Fruit fly (Drosophila melanogaster) whole organism: ENCODE data around the gene CG13285.

Experiments used
- pan ChIP-seq: fragments of >200 bp; optimal IDR thresholded peaks from 2 replicates; lab custom pipeline; 2017
- psq ChIP-seq: fragments of >200 bp; optimal IDR thresholded peaks from 2 replicates; lab custom pipeline; 2017

- TF ChIP-seq pan (lab: Kevin White, UChicago) (no peak), psq (lab: Kevin White, UChicago) (no peak)
Observed at dm6 chr3L:5577250-5578138, 41.9 kb upstream of the CG13285 start, which contains the start of gene Msr-110.
